Fruit fly (Drosophila melanogaster): Measurements from ENCODE around the gene CG12111.

Gene CG12111

dm6 chrX:8592437-8593158, 21.9 kb upstream of the CG12111 start:
- TF ChIP-seq CG15710 (tag; optimal IDR thresholded peaks at IDR 0.05) (peak; percentile 43), CG17806 (tag; optimal IDR thresholded peaks at IDR 0.05) (peak; percentile 32), Pif1B (GFP tag; optimal IDR thresholded peaks at IDR 0.05) (peak; percentile 51), CG32121 (GFP tag; IDR thresholded peaks at IDR 0.05) (0 out of 2 replicates have a peak, but pooled peaks have one; percentile 12), CG4496 (GFP tag; IDR thresholded peaks at IDR 0.05) (peak; percentile 74), CG9948 (tag; optimal IDR thresholded peaks at IDR 0.05) (no peak), fd96Ca (GFP tag; IDR thresholded peaks at IDR 0.05) (no peak), rn (GFP tag; IDR thresholded peaks at IDR 0.05) (no peak), D1 (tag; optimal IDR thresholded peaks at IDR 0.05) (no peak), CG14655 (GFP tag; optimal IDR thresholded peaks at IDR 0.05) (no peak), Snoo (tag; optimal IDR thresholded peaks at IDR 0.05) (no peak), CG13204 (GFP tag; optimal IDR thresholded peaks at IDR 0.05) (peak; percentile 84), CG10348 (GFP tag; IDR thresholded peaks at IDR 0.05) (no peak), CG34367 (tag; optimal IDR thresholded peaks at IDR 0.05) (peak; percentile 50), gl (tag; optimal IDR thresholded peaks at IDR 0.05) (peak; percentile 86), CG8159 (tag; optimal IDR thresholded peaks at IDR 0.05) (peak; percentile 40), EcR (GFP tag; optimal IDR thresholded peaks at IDR 0.05) (peak; percentile 40), CG12605 (GFP tag; IDR thresholded peaks at IDR 0.05) (no peak), Ets98B (GFP tag; IDR thresholded peaks at IDR 0.05) (0 out of 2 replicates have a peak, but pooled peaks have one; percentile 34), Pif1A (GFP tag; optimal IDR thresholded peaks at IDR 0.05) (no peak), CG8301 (tag; optimal IDR thresholded peaks at IDR 0.05) (peak; percentile 51)

dm6 chrX:8591685-8592127, 21.0 kb upstream of the CG12111 start, which contains the start of the genes CG12659 and Crag:
CG12659 (minus strand) TSS chrX:8591729.
Crag (plus strand) TSS chrX:8592031.
- no peak for TF ChIP-seq EcR (GFP tag; optimal IDR thresholded peaks at IDR 0.05)
- TF ChIP-seq CG12605 (GFP tag; IDR thresholded peaks at IDR 0.05): no peak
- no peak for TF ChIP-seq CG14655 (GFP tag; optimal IDR thresholded peaks at IDR 0.05)
- no peak for TF ChIP-seq fd96Ca (GFP tag; IDR thresholded peaks at IDR 0.05)
- TF ChIP-seq CG8301 (tag; optimal IDR thresholded peaks at IDR 0.05): no peak
- no peak for TF ChIP-seq CG8159 (tag; optimal IDR thresholded peaks at IDR 0.05)
- no peak for TF ChIP-seq Pif1B (GFP tag; optimal IDR thresholded peaks at IDR 0.05)
- TF ChIP-seq gl (tag; optimal IDR thresholded peaks at IDR 0.05): no peak
- TF ChIP-seq CG4496 (GFP tag; IDR thresholded peaks at IDR 0.05): no peak
- TF ChIP-seq CG34367 (tag; optimal IDR thresholded peaks at IDR 0.05): no peak

- TF ChIP-seq Pif1B (GFP tag; optimal IDR thresholded peaks at IDR 0.05) (no peak), Snoo (tag; optimal IDR thresholded peaks at IDR 0.05) (no peak), CG8159 (tag; optimal IDR thresholded peaks at IDR 0.05) (no peak), CG4496 (GFP tag; IDR thresholded peaks at IDR 0.05) (0 out of 3 replicates have a peak, but pooled peaks have one; percentile 21), CG9948 (tag; optimal IDR thresholded peaks at IDR 0.05) (no peak), gl (tag; optimal IDR thresholded peaks at IDR 0.05) (no peak), fd96Ca (GFP tag; IDR thresholded peaks at IDR 0.05) (no peak)
Measured at dm6 chrX:8588607-8589171, 17.9 kb upstream of the CG12111 start, which contains the start of gene CG12081. CG12081 (plus strand) TSS chrX:8588811.

dm6 chrX:8583159-8583558, 12.4 kb upstream of the CG12111 start:
- TF ChIP-seq CG32121 (GFP tag; IDR thresholded peaks at IDR 0.05): no peak

- TF ChIP-seq CG13204 (GFP tag; optimal IDR thresholded peaks at IDR 0.05) (peak; percentile 16), Snoo (tag; optimal IDR thresholded peaks at IDR 0.05) (no peak), CG8301 (tag; optimal IDR thresholded peaks at IDR 0.05) (no peak), EcR (GFP tag; optimal IDR thresholded peaks at IDR 0.05) (peak; percentile 38), CG9948 (tag; optimal IDR thresholded peaks at IDR 0.05) (no peak), gl (tag; optimal IDR thresholded peaks at IDR 0.05) (peak; percentile 57)
Measured at dm6 chrX:8580794-8581193, 10.0 kb upstream of the CG12111 start.

- TF ChIP-seq CG4496 (GFP tag; IDR thresholded peaks at IDR 0.05): no peak
- TF ChIP-seq CG8159 (tag; optimal IDR thresholded peaks at IDR 0.05): no peak
- no peak for TF ChIP-seq CG32121 (GFP tag; IDR thresholded peaks at IDR 0.05)
- TF ChIP-seq gl (tag; optimal IDR thresholded peaks at IDR 0.05): no peak
- no peak for TF ChIP-seq EcR (GFP tag; optimal IDR thresholded peaks at IDR 0.05)
- no peak for TF ChIP-seq Snoo (tag; optimal IDR thresholded peaks at IDR 0.05)
- no peak for TF ChIP-seq Pif1B (GFP tag; optimal IDR thresholded peaks at IDR 0.05)
- TF ChIP-seq Ets98B (GFP tag; IDR thresholded peaks at IDR 0.05): no peak
Measured at dm6 chrX:8579875-8580274, 9.1 kb upstream of the CG12111 start.

- no peak for TF ChIP-seq CG14655 (GFP tag; optimal IDR thresholded peaks at IDR 0.05)
- TF ChIP-seq rn (GFP tag; IDR thresholded peaks at IDR 0.05): no peak
- no peak for TF ChIP-seq Ets98B (GFP tag; IDR thresholded peaks at IDR 0.05)
- TF ChIP-seq fd96Ca (GFP tag; IDR thresholded peaks at IDR 0.05): no peak
- no peak for TF ChIP-seq CG10348 (GFP tag; IDR thresholded peaks at IDR 0.05)
- no peak for TF ChIP-seq Pif1A (GFP tag; optimal IDR thresholded peaks at IDR 0.05)
- no peak for TF ChIP-seq CG34367 (tag; optimal IDR thresholded peaks at IDR 0.05)
- no peak for TF ChIP-seq D1 (tag; optimal IDR thresholded peaks at IDR 0.05)
- no peak for TF ChIP-seq CG15710 (tag; optimal IDR thresholded peaks at IDR 0.05)
- no peak for TF ChIP-seq Pif1B (GFP tag; optimal IDR thresholded peaks at IDR 0.05)
- TF ChIP-seq CG12605 (GFP tag; IDR thresholded peaks at IDR 0.05): no peak
- TF ChIP-seq Snoo (tag; optimal IDR thresholded peaks at IDR 0.05): no peak
- TF ChIP-seq gl (tag; optimal IDR thresholded peaks at IDR 0.05): no peak
- no peak for TF ChIP-seq EcR (GFP tag; optimal IDR thresholded peaks at IDR 0.05)
Measured at dm6 chrX:8579097-8579496, 8.3 kb upstream of the CG12111 start.
